Worm (Caenorhabditis elegans) whole organism, young adult: Measurements from ENCODE around the gene D1086.7.

Source experiments
- C17E4.6 ChIP-seq: fragments of 200-800 bp; sonication (Bioruptor generic); IDR thresholded peaks from 2 replicates; pipeline ENCODE4 v1.3.6; 2022; ENCODE audit warnings: missing genetic modification reagents, missing genetic modification characterization, missing compliant biosample characterization
- F23B12.7 ChIP-seq: sonication (generic microtip); optimal IDR thresholded peaks from 2 replicates; lab custom pipeline; 2017; ENCODE audit warnings: missing genetic modification characterization, mild to moderate bottlenecking, missing compliant biosample characterization, antibody characterized with exemption, moderate library complexity; ENCODE audit not compliant: insufficient read depth
- ama-1 ChIP-seq, 3 experiments: fragments of 150-350 bp in 1 of 3; sonication (generic microtip) in 2 of 3; optimal IDR thresholded peaks; 2 replicates each; lab custom pipeline; 2014 to 2018; ENCODE audit warnings: missing biosample characterization in 2 of 3, missing genetic modification characterization in 2 of 3, missing genetic modification reagents in 2 of 3
- bed-2 ChIP-seq: fragments of 200-800 bp; sonication (Bioruptor generic); IDR thresholded peaks from 2 replicates; pipeline ENCODE4 v1.3.6; 2022; ENCODE audit warnings: missing genetic modification reagents, missing genetic modification characterization, missing compliant biosample characterization
- ceh-40 ChIP-seq: fragments of 200-800 bp; sonication (Bioruptor generic); IDR thresholded peaks from 2 replicates; pipeline ENCODE4 v1.3.6; 2022; ENCODE audit warnings: missing genetic modification characterization, missing compliant biosample characterization
- lag-1 ChIP-seq: fragments of 200-800 bp; sonication (Bioruptor generic); IDR thresholded peaks from 2 replicates; pipeline ENCODE4 v1.3.6; 2022; ENCODE audit warnings: missing genetic modification reagents, missing genetic modification characterization, missing compliant biosample characterization
- lin-40 ChIP-seq: sonication (generic microtip); optimal IDR thresholded peaks from 2 replicates; lab custom pipeline; 2016; ENCODE audit warnings: missing genetic modification characterization, mild to moderate bottlenecking, missing compliant biosample characterization, missing genotype, missing genetic modification reagents
- ztf-18 ChIP-seq: sonication (generic microtip); optimal IDR thresholded peaks from 2 replicates; lab custom pipeline; 2016; ENCODE audit warnings: missing genotype, mild to moderate bottlenecking, missing genetic modification characterization, missing compliant biosample characterization
- ztf-22 ChIP-seq: fragments of 200-800 bp; sonication (Bioruptor generic); optimal IDR thresholded peaks from 2 replicates; lab custom pipeline; 2018; ENCODE audit warnings: mild to moderate bottlenecking, missing genetic modification characterization, moderate library complexity, missing compliant biosample characterization

DNA sequence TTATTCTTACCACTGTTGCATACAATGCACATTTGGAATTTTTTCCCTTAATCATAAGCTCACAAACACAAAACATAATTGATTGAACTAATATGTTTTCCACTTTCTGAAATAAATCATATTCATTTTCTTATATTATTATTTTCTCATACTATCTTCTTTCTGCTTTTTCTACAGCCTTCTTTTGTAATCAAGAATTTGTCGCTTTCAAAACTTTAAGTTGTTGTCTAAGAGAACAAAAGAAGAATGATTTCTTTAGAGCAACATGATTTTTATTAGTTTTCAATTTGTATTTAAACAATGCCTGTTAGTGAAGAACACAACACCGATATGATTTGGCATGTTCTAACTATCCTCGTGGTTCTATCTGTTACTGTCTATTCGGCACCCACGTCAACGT lies at the start of gene D1086.7:
- TF ChIP-seq ama-1 (optimal IDR thresholded peaks at IDR 0.05; lab: Kevin White, UChicago) = no peak
- TF ChIP-seq ama-1 (GFP tag; optimal IDR thresholded peaks at IDR 0.05; lab: Kevin White, UChicago) = no peak
- no peak for TF ChIP-seq lin-40 (tag; lab: Kevin White, UChicago)
- no peak for TF ChIP-seq bed-2
- no peak for TF ChIP-seq F23B12.7
- no peak for TF ChIP-seq ztf-22
- no peak for TF ChIP-seq ztf-18 (tag; lab: Kevin White, UChicago)
- TF ChIP-seq C17E4.6 (GFP tag; lab: Robert Waterston, UW) = no peak
- TF ChIP-seq ceh-40 = no peak
- no peak for TF ChIP-seq lag-1 (GFP tag; lab: Robert Waterston, UW)
